Worm (Caenorhabditis elegans) whole organism, L4 larva: ENCODE data around the gene madf-3.

ENCODE experiments used
- D1046.2 ChIP-seq: fragments of 200-800 bp; sonication (Bioruptor generic); IDR thresholded peaks from 2 replicates; pipeline ENCODE4 v1.3.6; 2022; ENCODE audit warnings: missing genetic modification characterization, missing compliant biosample characterization
- F10B5.3 ChIP-seq: sonication (generic microtip); optimal IDR thresholded peaks from 2 replicates; lab custom pipeline; 2016; ENCODE audit warnings: mild to moderate bottlenecking, missing genetic modification characterization, missing compliant biosample characterization
- F26F4.8 ChIP-seq: fragments of 200-800 bp; sonication (Bioruptor generic); conservative IDR thresholded peaks from 2 replicates; pipeline ENCODE4 v1.3.6; 2022; ENCODE audit warnings: missing genetic modification characterization, missing compliant biosample characterization
- T20F7.1 ChIP-seq: fragments of 200-800 bp; sonication (Bioruptor generic); optimal IDR thresholded peaks from 2 replicates; lab custom pipeline; 2018; ENCODE audit warnings: mild to moderate bottlenecking, missing genetic modification characterization, missing compliant biosample characterization
- Y75B8A.6 ChIP-seq: fragments of 200-800 bp; sonication (Bioruptor generic); IDR thresholded peaks from 2 replicates; pipeline ENCODE4 v1.3.6; 2022; ENCODE audit warnings: missing genetic modification reagents, missing genetic modification characterization, missing compliant biosample characterization
- aly-2 ChIP-seq: sonication (generic microtip); optimal IDR thresholded peaks from 2 replicates; lab custom pipeline; 2018; ENCODE audit warnings: missing biosample characterization, missing genetic modification characterization
- attf-4 ChIP-seq: sonication (generic microtip); optimal IDR thresholded peaks from 3 replicates; lab custom pipeline; 2017; ENCODE audit warnings: missing biosample characterization, missing genetic modification characterization
- ceh-44 ChIP-seq: fragments of 200-800 bp; sonication (Bioruptor generic); IDR thresholded peaks from 2 replicates; pipeline ENCODE4 v1.3.6; 2022; ENCODE audit warnings: missing genetic modification reagents, missing genetic modification characterization, missing compliant biosample characterization
- ceh-82 ChIP-seq: sonication (generic microtip); optimal IDR thresholded peaks from 2 replicates; lab custom pipeline; 2017; ENCODE audit warnings: missing biosample characterization, missing genetic modification characterization
- ctbp-1 ChIP-seq: fragments of 200-800 bp; sonication (Bioruptor generic); IDR thresholded peaks from 2 replicates; pipeline ENCODE4 v1.3.6; 2022; ENCODE audit warnings: missing genetic modification reagents, missing genetic modification characterization, missing compliant biosample characterization
- daf-19 ChIP-seq: fragments of 200-800 bp; sonication (Bioruptor generic); conservative IDR thresholded peaks from 2 replicates; pipeline ENCODE4 v1.3.6; 2022; ENCODE audit warnings: missing genetic modification characterization, missing compliant biosample characterization
- dmd-9 ChIP-seq: fragments of 200-800 bp; sonication (Bioruptor generic); IDR thresholded peaks from 2 replicates; pipeline ENCODE4 v1.3.6; 2022; ENCODE audit warnings: missing genetic modification reagents, missing genetic modification characterization, missing compliant biosample characterization
- hlh-11 ChIP-seq: fragments of 200-800 bp; sonication (Bioruptor generic); optimal IDR thresholded peaks from 2 replicates; lab custom pipeline; 2018; ENCODE audit warnings: mild to moderate bottlenecking, missing genetic modification characterization, missing compliant biosample characterization
- hlh-30 ChIP-seq: sonication (generic microtip); optimal IDR thresholded peaks from 2 replicates; lab custom pipeline; 2017; ENCODE audit warnings: antibody characterized with exemption, mild to moderate bottlenecking, missing genetic modification characterization, missing compliant biosample characterization; ENCODE audit not compliant: insufficient read depth
- hmg-1.1 ChIP-seq: fragments of 200-800 bp; sonication (Bioruptor generic); IDR thresholded peaks from 2 replicates; pipeline ENCODE4 v1.3.6; 2022; ENCODE audit warnings: missing genetic modification reagents, missing genetic modification characterization, missing compliant biosample characterization
- jun-1 ChIP-seq: fragments of 150-350 bp; optimal IDR thresholded peaks from 2 replicates; lab custom pipeline; 2014; ENCODE audit warnings: missing biosample characterization, missing genetic modification reagents, missing genetic modification characterization
- lin-29 ChIP-seq: fragments of 200-800 bp; sonication (Bioruptor generic); IDR thresholded peaks from 2 replicates; pipeline ENCODE4 v1.3.6; 2022; ENCODE audit warnings: missing genetic modification reagents, missing genetic modification characterization, missing compliant biosample characterization
- lin-38 ChIP-seq: fragments of 200-800 bp; sonication (Bioruptor generic); IDR thresholded peaks from 2 replicates; pipeline ENCODE4 v1.3.6; 2022; ENCODE audit warnings: missing genetic modification reagents, missing genetic modification characterization, missing compliant biosample characterization
- madf-9 ChIP-seq: fragments of 200-800 bp; sonication (Bioruptor generic); conservative IDR thresholded peaks from 2 replicates; pipeline ENCODE4 v1.3.6; 2022; ENCODE audit warnings: missing genetic modification reagents, missing genetic modification characterization, missing compliant biosample characterization
- mdt-29 ChIP-seq: fragments of 200-800 bp; sonication (Bioruptor generic); IDR thresholded peaks from 2 replicates; pipeline ENCODE4 v1.3.6; 2022; ENCODE audit warnings: missing genetic modification reagents, missing genetic modification characterization, missing compliant biosample characterization
- nhr-10 ChIP-seq: fragments of 150-350 bp; optimal IDR thresholded peaks from 2 replicates; lab custom pipeline; 2014; ENCODE audit warnings: missing biosample characterization, missing genetic modification characterization
- nhr-102 ChIP-seq: sonication (generic microtip); optimal IDR thresholded peaks from 2 replicates; lab custom pipeline; 2016; ENCODE audit warnings: mild to moderate bottlenecking, missing genetic modification characterization, moderate library complexity, missing compliant biosample characterization
- nhr-237 ChIP-seq: sonication (generic microtip); optimal IDR thresholded peaks from 2 replicates; lab custom pipeline; 2017; ENCODE audit warnings: missing biosample characterization, missing genetic modification characterization
- nhr-6 ChIP-seq: fragments of 150-350 bp; optimal IDR thresholded peaks from 2 replicates; lab custom pipeline; 2014; ENCODE audit warnings: missing biosample characterization, missing genetic modification characterization
- nhr-77 ChIP-seq: fragments of 150-350 bp; optimal IDR thresholded peaks from 2 replicates; lab custom pipeline; 2014; ENCODE audit warnings: missing biosample characterization, missing genetic modification characterization
- php-3 ChIP-seq: fragments of 200-800 bp; sonication (Bioruptor generic); IDR thresholded peaks from 2 replicates; pipeline ENCODE4 v1.3.6; 2022; ENCODE audit warnings: missing genetic modification reagents, missing genetic modification characterization, missing compliant biosample characterization
- pqm-1 ChIP-seq: sonication (generic microtip); optimal IDR thresholded peaks from 2 replicates; lab custom pipeline; 2017; ENCODE audit warnings: missing biosample characterization, missing genetic modification characterization
- saeg-2 ChIP-seq: fragments of 200-800 bp; sonication (Bioruptor generic); IDR thresholded peaks from 2 replicates; pipeline ENCODE4 v1.3.6; 2022; ENCODE audit warnings: missing genetic modification reagents, missing genetic modification characterization, missing compliant biosample characterization
- set-16 ChIP-seq: fragments of 200-800 bp; sonication (Bioruptor generic); IDR thresholded peaks from 2 replicates; pipeline ENCODE4 v1.3.6; 2022; ENCODE audit warnings: missing genetic modification reagents, missing genetic modification characterization, missing compliant biosample characterization
- unc-130 ChIP-seq: sonication (generic microtip); optimal IDR thresholded peaks from 2 replicates; lab custom pipeline; 2016; ENCODE audit warnings: missing genetic modification reagents, missing genetic modification characterization, missing compliant biosample characterization
- zip-11 ChIP-seq: fragments of 200-800 bp; sonication (Bioruptor generic); IDR thresholded peaks from 2 replicates; pipeline ENCODE4 v1.3.6; 2022; ENCODE audit warnings: missing genetic modification characterization, missing compliant biosample characterization
- zip-2 ChIP-seq: fragments of 150-350 bp; optimal IDR thresholded peaks from 2 replicates; lab custom pipeline; 2014; ENCODE audit warnings: missing biosample characterization, missing genetic modification characterization

The madf-3 gene

DNA sequence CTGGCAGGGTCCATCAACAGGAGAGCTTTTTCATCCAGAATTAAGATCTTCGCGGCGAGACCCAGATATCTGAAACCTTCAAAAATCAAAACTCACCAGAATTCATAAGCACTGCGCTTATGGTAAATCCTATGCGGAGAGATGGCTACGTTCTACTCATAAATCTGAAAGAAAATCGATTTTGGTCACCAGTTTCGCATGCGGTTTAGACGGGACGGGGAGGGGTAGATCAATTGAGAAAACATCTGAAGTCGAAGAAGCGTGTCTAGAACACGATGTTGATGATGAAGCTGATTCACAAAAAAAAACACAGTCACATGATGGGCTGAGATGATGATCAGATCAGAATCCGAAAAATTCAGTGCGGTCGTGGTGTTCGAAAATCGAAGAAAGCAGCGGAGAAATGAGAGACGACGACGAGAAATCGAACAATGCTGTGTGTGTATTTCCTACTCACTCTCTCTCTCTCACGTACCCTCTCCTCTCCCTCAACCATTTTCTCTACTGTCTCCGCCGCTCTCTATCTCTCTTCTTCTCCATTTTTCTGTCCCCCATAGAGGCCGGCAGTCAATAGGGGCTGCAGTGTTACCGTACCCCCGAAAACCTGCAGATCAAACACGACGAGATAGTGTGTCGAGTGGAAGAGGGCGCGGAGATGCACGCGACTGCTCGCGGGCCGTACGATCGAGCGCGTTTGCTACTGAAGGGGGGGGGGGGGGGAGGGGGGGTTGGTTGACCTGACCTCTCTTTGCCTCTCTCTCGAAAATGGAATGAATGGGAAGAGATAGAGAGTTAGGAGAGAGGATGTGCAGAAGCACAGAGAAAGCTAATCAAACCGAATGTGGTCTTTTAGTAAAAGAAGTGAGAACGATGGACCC is 42.0 kb downstream of the madf-3 start, which contains the start of gene ntl-2 (continued):
- TF ChIP-seq jun-1 (tag; lab: Kevin White, UChicago) (peak; percentile 89), php-3 (peak; percentile 57; the same call in 1 of the 2 replicates), unc-130 (GFP tag; lab: Kevin White, UChicago) (no peak), hlh-30 (tag; lab: Kevin White, UChicago) (peak; percentile 92), nhr-10 (tag; lab: Kevin White, UChicago) (peak; percentile 14), Y75B8A.6 (GFP tag; lab: Robert Waterston, UW) (no peak), lin-29 (GFP tag; lab: Robert Waterston, UW) (0 out of 2 replicates have a peak, but pooled peaks have one; percentile 41), lin-38 (peak; percentile 95), hmg-1.1 (peak; percentile 93), F10B5.3 (tag; lab: Kevin White, UChicago) (peak; percentile 1), dmd-9 (GFP tag; lab: Robert Waterston, UW) (peak; percentile 87), ctbp-1 (GFP tag; lab: Robert Waterston, UW) (peak; percentile 93), nhr-77 (tag; lab: Kevin White, UChicago) (peak; percentile 93), saeg-2 (GFP tag; lab: Robert Waterston, UW) (peak; percentile 86), zip-2 (tag; lab: Kevin White, UChicago) (no peak), nhr-6 (tag; lab: Kevin White, UChicago) (peak; percentile 96), aly-2 (tag; lab: Kevin White, UChicago) (no peak), mdt-29 (GFP tag; lab: Robert Waterston, UW) (peak; percentile 53; the same call in 1 of the 2 replicates), madf-9 (peak; percentile 84), pqm-1 (tag; lab: Kevin White, UChicago) (peak; percentile 11), daf-19 (GFP tag; lab: Robert Waterston, UW) (no peak), F26F4.8 (GFP tag; lab: Robert Waterston, UW) (no peak), nhr-102 (tag; lab: Kevin White, UChicago) (peak; percentile 79), ceh-44 (GFP tag; lab: Robert Waterston, UW) (peak; percentile 77)

DNA sequence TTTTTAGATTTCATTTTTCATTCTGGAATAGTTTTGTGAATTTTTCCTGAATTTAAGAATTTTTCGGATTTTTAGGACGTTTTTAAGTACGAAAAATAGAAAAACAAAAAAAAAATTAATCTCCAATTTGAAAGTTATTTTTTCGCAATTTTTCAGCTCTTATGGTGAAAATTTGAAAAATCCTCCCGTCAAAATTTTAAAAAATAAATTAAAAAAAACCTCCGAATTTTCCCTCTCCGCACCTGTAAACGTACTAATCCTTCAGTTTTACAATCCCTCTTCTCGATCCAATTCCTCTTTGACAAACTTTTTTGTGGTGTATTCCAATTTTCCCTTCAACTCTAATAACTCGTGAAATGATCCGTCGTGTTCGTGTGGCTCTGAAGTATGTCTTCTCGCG is 43.6 kb downstream of the madf-3 start, which contains the start of gene B0286.1:
TSS of gene B0286.1 (plus strand) at position 301 of the 400 bp plus-strand sequence.
- no peak for TF ChIP-seq attf-4 (tag; lab: Kevin White, UChicago)
- no peak for TF ChIP-seq nhr-237 (tag; lab: Kevin White, UChicago)
- TF ChIP-seq hlh-11 (tag; lab: Kevin White, UChicago): no peak
- no peak for TF ChIP-seq set-16 (GFP tag; lab: Robert Waterston, UW)
- TF ChIP-seq lin-29 (GFP tag; lab: Robert Waterston, UW): no peak
- no peak for TF ChIP-seq F26F4.8 (GFP tag; lab: Robert Waterston, UW)
- no peak for TF ChIP-seq nhr-102 (tag; lab: Kevin White, UChicago)
- no peak for TF ChIP-seq php-3
- TF ChIP-seq D1046.2: no peak

DNA sequence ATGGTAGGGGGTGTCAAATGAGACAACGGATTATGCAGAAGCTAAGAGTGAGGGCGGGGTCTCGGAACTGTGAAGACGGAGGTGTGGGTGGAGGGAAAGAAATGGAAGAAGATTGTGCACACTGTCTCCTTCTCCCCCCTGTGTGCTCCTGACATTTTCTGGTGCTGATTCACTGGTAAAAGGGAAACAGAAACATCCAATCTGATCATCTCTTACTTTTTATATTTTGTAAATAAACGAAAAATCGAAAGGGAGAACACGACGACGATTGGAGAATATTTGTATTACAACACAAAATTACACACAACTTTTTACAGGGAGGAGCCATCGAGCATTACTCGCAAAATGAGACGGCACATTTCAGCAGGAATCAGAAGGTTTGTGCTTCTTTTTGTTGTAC is 48.8 kb downstream of the madf-3 start, which contains the start of gene fkh-6:
TSS of gene fkh-6 (minus strand) at position 101 of the 400 bp plus-strand sequence.
- TF ChIP-seq T20F7.1 (GFP tag; lab: Kevin White, UChicago): no peak
- no peak for TF ChIP-seq ceh-82
- TF ChIP-seq nhr-77 (tag; lab: Kevin White, UChicago): no peak
- no peak for TF ChIP-seq zip-11 (GFP tag; lab: Robert Waterston, UW)
- TF ChIP-seq pqm-1 (tag; lab: Kevin White, UChicago): no peak
